Fruit fly (Drosophila melanogaster) whole organism, wandering third instar larva: Measurements from ENCODE around the gene CG11694.

Experiments
- Abd-B ChIP-seq: fragments of >200 bp; optimal IDR thresholded peaks from 2 replicates; lab custom pipeline; 2017; ENCODE audit warnings: missing biosample characterization, missing genetic modification characterization
- CG32264 ChIP-seq: fragments of 200-800 bp; sonication (Bioruptor generic); optimal IDR thresholded peaks from 2 replicates; lab custom pipeline; 2016; ENCODE audit warnings: missing biosample characterization, missing genetic modification characterization
- CG9705 ChIP-seq: fragments of 200-800 bp; sonication (Bioruptor generic); optimal IDR thresholded peaks from 2 replicates; lab custom pipeline; 2018; ENCODE audit warnings: missing biosample characterization, mild to moderate bottlenecking, missing genetic modification characterization
- CrebA ChIP-seq: fragments of 200-800 bp; sonication (Bioruptor generic); optimal IDR thresholded peaks from 2 replicates; lab custom pipeline; 2016; ENCODE audit warnings: missing biosample characterization, mild to moderate bottlenecking, missing genetic modification characterization, borderline replicate concordance
- Dfd ChIP-seq: fragments of >200 bp; optimal IDR thresholded peaks from 2 replicates; lab custom pipeline; 2017; ENCODE audit warnings: missing biosample characterization, missing genetic modification characterization
- Dif ChIP-seq: fragments of 200-275, 200-300 bp; sonication (Bioruptor generic); optimal IDR thresholded peaks from 2 replicates; lab custom pipeline; 2018; ENCODE audit warnings: missing biosample characterization, missing genetic modification characterization; ENCODE audit not compliant: partially characterized antibody
- GATAd ChIP-seq: sonication (Bioruptor generic); optimal IDR thresholded peaks from 2 replicates; lab custom pipeline; 2016; ENCODE audit warnings: missing biosample characterization, missing genetic modification characterization
- HLH106 ChIP-seq: fragments of 200-800 bp; optimal IDR thresholded peaks from 3 replicates; lab custom pipeline; 2019; ENCODE audit warnings: missing biosample characterization, mild to moderate bottlenecking, missing genetic modification characterization, moderate library complexity
- Hnf4 ChIP-seq: fragments of 200-800 bp; sonication (Bioruptor generic); optimal IDR thresholded peaks from 2 replicates; lab custom pipeline; 2016; ENCODE audit warnings: missing biosample characterization, mild to moderate bottlenecking, missing genetic modification characterization
- Hr78 ChIP-seq: fragments of >200 bp; optimal IDR thresholded peaks from 2 replicates; lab custom pipeline; 2017; ENCODE audit warnings: missing biosample characterization, missing genetic modification characterization
- Hr83 ChIP-seq: fragments of 200-300 bp; sonication (Bioruptor generic); optimal IDR thresholded peaks from 2 replicates; lab custom pipeline; 2016; ENCODE audit warnings: missing biosample characterization, mild to moderate bottlenecking, missing genetic modification characterization, moderate library complexity; ENCODE audit not compliant: poor library complexity, severe bottlenecking
- Jra ChIP-seq: sonication (Bioruptor generic); optimal IDR thresholded peaks from 2 replicates; lab custom pipeline; 2016; ENCODE audit warnings: missing biosample characterization, missing genetic modification characterization
- Mio ChIP-seq: sonication (Bioruptor generic); optimal IDR thresholded peaks from 2 replicates; lab custom pipeline; 2016; ENCODE audit warnings: missing biosample characterization, missing genetic modification characterization
- Myc ChIP-seq: fragments of >200 bp; optimal IDR thresholded peaks from 2 replicates; lab custom pipeline; 2017
- N ChIP-seq: fragments of >200 bp; optimal IDR thresholded peaks from 2 replicates; lab custom pipeline; 2018; ENCODE audit warnings: missing biosample characterization, missing external identifiers, missing genetic modification characterization
- OdsH ChIP-seq: fragments of 200-800 bp; sonication (Bioruptor generic); optimal IDR thresholded peaks from 2 replicates; lab custom pipeline; 2016; ENCODE audit warnings: missing biosample characterization, mild to moderate bottlenecking, missing genetic modification characterization
- Rel ChIP-seq, 2 experiments: fragments of 200-800 bp; sonication (Bioruptor generic) in 1 of 2; optimal IDR thresholded peaks; 2 replicates in 1 of 2; 3 replicates in 1 of 2; lab custom pipeline; 2016 to 2019; ENCODE audit warnings: mild to moderate bottlenecking in 2 of 2, missing biosample characterization in 2 of 2, missing genetic modification characterization in 2 of 2, moderate library complexity in 1 of 2
- Sp1 ChIP-seq: fragments of 200-800 bp; sonication (Bioruptor generic); optimal IDR thresholded peaks from 3 replicates; lab custom pipeline; 2019; ENCODE audit warnings: missing biosample characterization, mild to moderate bottlenecking, missing genetic modification characterization, moderate library complexity
- Vsx2 ChIP-seq: fragments of 200-300, 225-300 bp; sonication (Bioruptor generic); optimal IDR thresholded peaks from 2 replicates; lab custom pipeline; 2018; ENCODE audit warnings: missing biosample characterization, missing genetic modification characterization; ENCODE audit not compliant: partially characterized antibody
- br ChIP-seq: fragments of 200-800 bp; sonication (Bioruptor generic); optimal IDR thresholded peaks from 2 replicates; lab custom pipeline; 2016; ENCODE audit warnings: missing biosample characterization, missing genetic modification characterization
- brk ChIP-seq: fragments of 200-800 bp; sonication (Bioruptor generic); optimal IDR thresholded peaks from 2 replicates; lab custom pipeline; 2016; ENCODE audit warnings: missing biosample characterization, mild to moderate bottlenecking, missing genetic modification characterization
- dl ChIP-seq, 2 experiments: fragments of 175-275, 200-275 bp in 1 of 2; fragments of 200-275 bp in 1 of 2; sonication (Bioruptor generic); optimal IDR thresholded peaks; lab custom pipeline; 2018; ENCODE audit warnings: mild to moderate bottlenecking in 2 of 2, missing biosample characterization in 2 of 2, missing genetic modification characterization in 2 of 2, moderate library complexity in 2 of 2; ENCODE audit not compliant: partially characterized antibody in 2 of 2, insufficient read depth in 1 of 2
- dmrt93B ChIP-seq: fragments of 200-800 bp; sonication (Bioruptor generic); optimal IDR thresholded peaks from 2 replicates; lab custom pipeline; 2018; ENCODE audit warnings: missing biosample characterization, mild to moderate bottlenecking, missing genetic modification characterization
- dsf ChIP-seq: sonication (Bioruptor generic); optimal IDR thresholded peaks from 2 replicates; lab custom pipeline; 2016; ENCODE audit warnings: missing biosample characterization, missing genetic modification characterization, borderline replicate concordance
- ey ChIP-seq: fragments of 200-800 bp; sonication (Bioruptor generic); optimal IDR thresholded peaks from 2 replicates; lab custom pipeline; 2016; ENCODE audit warnings: missing biosample characterization, missing genetic modification characterization
- foxo ChIP-seq, 2 experiments: fragments of 200-800 bp; sonication (Bioruptor generic); optimal IDR thresholded peaks; 2 replicates in 1 of 2; 3 replicates in 1 of 2; lab custom pipeline; 2016 to 2017; ENCODE audit warnings: missing biosample characterization in 2 of 2, missing genetic modification characterization in 2 of 2
- fru ChIP-seq: fragments of 200-800 bp; sonication (Bioruptor generic); optimal IDR thresholded peaks from 3 replicates; lab custom pipeline; 2016; ENCODE audit warnings: missing biosample characterization, mild to moderate bottlenecking, missing genetic modification characterization
- h ChIP-seq: fragments of 200-800 bp; sonication (Bioruptor generic); optimal IDR thresholded peaks from 3 replicates; lab custom pipeline; 2016; ENCODE audit warnings: missing biosample characterization, mild to moderate bottlenecking, missing genetic modification characterization
- jim ChIP-seq: fragments of 175-275, 200-325 bp; sonication (Bioruptor generic); optimal IDR thresholded peaks from 2 replicates; lab custom pipeline; 2016; ENCODE audit warnings: missing biosample characterization, mild to moderate bottlenecking, missing genetic modification characterization
- lola ChIP-seq: fragments of >200 bp; optimal IDR thresholded peaks from 2 replicates; lab custom pipeline; 2017; ENCODE audit warnings: missing biosample characterization, missing genetic modification characterization
- pan ChIP-seq: fragments of >200 bp; optimal IDR thresholded peaks from 2 replicates; lab custom pipeline; 2017
- psq ChIP-seq: fragments of 200-800 bp; sonication (Bioruptor generic); optimal IDR thresholded peaks from 3 replicates; lab custom pipeline; 2017; ENCODE audit warnings: missing biosample characterization, mild to moderate bottlenecking, missing genetic modification characterization, moderate library complexity
- rgr ChIP-seq: fragments of 200-800 bp; sonication (Bioruptor generic); optimal IDR thresholded peaks from 3 replicates; lab custom pipeline; 2016; ENCODE audit warnings: missing biosample characterization, mild to moderate bottlenecking, missing genetic modification characterization
- sage ChIP-seq: fragments of 200-800 bp; sonication (Bioruptor generic); optimal IDR thresholded peaks from 2 replicates; lab custom pipeline; 2016; ENCODE audit warnings: missing biosample characterization, mild to moderate bottlenecking, missing genetic modification characterization
- sv ChIP-seq: fragments of 200-800 bp; sonication (Bioruptor generic); optimal IDR thresholded peaks from 3 replicates; lab custom pipeline; 2016; ENCODE audit warnings: missing biosample characterization, missing genetic modification characterization
- tai ChIP-seq: sonication (Bioruptor generic); optimal IDR thresholded peaks from 2 replicates; lab custom pipeline; 2016; ENCODE audit warnings: missing biosample characterization, missing genetic modification characterization
- usp ChIP-seq: fragments of >200 bp; optimal IDR thresholded peaks from 2 replicates; lab custom pipeline; 2017; ENCODE audit warnings: missing biosample characterization, missing genetic modification characterization
- woc ChIP-seq: sonication (Bioruptor generic); optimal IDR thresholded peaks from 2 replicates; lab custom pipeline; 2016; ENCODE audit warnings: missing biosample characterization, mild to moderate bottlenecking, missing genetic modification characterization

Gene CG11694

DNA sequence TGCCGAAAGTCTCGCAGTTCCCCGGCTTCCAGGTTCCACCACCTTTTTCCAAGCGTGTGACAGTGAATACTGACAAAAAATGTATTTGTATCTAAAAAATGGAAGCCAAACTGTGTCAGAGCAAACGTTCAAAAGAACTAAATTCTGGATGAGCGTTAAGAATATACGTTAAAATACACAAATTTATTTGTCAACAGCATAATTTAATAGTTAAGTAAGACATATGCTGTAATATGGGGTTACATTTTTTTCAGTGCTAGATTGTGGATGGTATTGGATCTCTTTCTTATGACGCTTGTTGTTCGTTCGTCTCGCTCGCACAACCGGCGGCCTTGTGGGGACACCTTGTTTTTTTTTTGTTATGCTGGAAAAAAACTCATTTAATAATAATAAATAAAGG is 43.6 kb upstream of the CG11694 start (continued):
- TF ChIP-seq GATAd (GFP tag; lab: Kevin White, UChicago) (no peak), dsf (GFP tag; lab: Kevin White, UChicago) (no peak), Hnf4 (GFP tag; lab: Kevin White, UChicago) (peak; percentile 11), tai (GFP tag; lab: Kevin White, UChicago) (no peak), Dfd (GFP tag; lab: Kevin White, UChicago) (no peak), lola (GFP tag; lab: Kevin White, UChicago) (no peak), Sp1 (no peak), Hr83 (GFP tag; lab: Kevin White, UChicago) (no peak), ey (peak; percentile 50), dmrt93B (no peak), usp (GFP tag; lab: Kevin White, UChicago) (no peak), CG32264 (peak; percentile 44), brk (GFP tag; lab: Kevin White, UChicago) (peak; percentile 26), Myc (lab: Kevin White, UChicago) (no peak)

DNA sequence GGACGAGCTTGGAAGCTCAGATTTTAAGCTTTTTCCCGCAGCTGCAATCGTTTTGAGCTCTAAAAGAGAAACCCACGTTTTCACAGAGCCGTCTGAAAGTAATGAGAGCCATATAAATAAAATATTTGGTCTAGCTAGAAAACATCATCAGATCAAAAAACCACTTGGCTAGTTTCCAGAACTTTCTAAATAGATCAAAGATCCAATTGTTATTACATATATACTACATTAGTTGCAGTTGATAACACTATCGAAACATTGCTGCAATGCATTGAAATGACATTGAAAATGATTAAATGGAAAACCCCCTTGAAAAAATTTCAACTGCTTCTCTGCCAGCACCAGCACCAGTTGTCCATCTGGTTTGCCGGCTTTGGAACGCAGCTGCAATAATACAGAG is 43.0 kb upstream of the CG11694 start:
- TF ChIP-seq Hr78 (GFP tag; lab: Kevin White, UChicago), result no peak
- TF ChIP-seq Jra (GFP tag; lab: Kevin White, UChicago), result no peak
- peak; percentile 9 for TF ChIP-seq br (GFP tag; lab: Kevin White, UChicago)
- peak; percentile 24 for TF ChIP-seq ey
- TF ChIP-seq sv (GFP tag; lab: Kevin White, UChicago), result no peak
- peak; percentile 43 for TF ChIP-seq HLH106 (tag; lab: Kevin White, UChicago)
- TF ChIP-seq h (GFP tag; lab: Kevin White, UChicago), result peak; percentile 10
- no peak for TF ChIP-seq pan (lab: Kevin White, UChicago)

DNA sequence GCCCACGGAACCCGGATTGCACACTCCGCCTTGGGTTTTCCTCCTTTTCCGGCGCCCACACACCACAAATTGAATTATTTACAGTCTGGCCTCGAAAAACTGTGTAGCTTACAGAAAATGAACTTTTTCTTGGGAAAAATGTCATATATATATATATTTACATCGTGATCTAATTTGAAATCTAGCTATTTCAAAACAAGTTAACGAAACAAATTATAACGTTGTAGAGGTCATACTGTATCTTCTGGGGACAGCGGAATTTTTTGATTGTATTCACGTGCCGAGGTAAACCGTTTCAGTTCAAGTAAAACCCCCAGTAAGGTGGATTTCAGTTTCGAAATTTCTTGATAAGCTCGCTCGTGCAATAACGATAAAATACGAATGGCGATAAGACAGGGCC is 42.5 kb upstream of the CG11694 start:
- TF ChIP-seq usp (GFP tag; lab: Kevin White, UChicago), result no peak
- peak; percentile 17 for TF ChIP-seq Jra (GFP tag; lab: Kevin White, UChicago)
- peak; percentile 68 for TF ChIP-seq HLH106 (tag; lab: Kevin White, UChicago)
- TF ChIP-seq rgr, result peak; percentile 73
- TF ChIP-seq jim (GFP tag; lab: Kevin White, UChicago), result no peak
- no peak for TF ChIP-seq dsf (GFP tag; lab: Kevin White, UChicago)
- peak; percentile 37 for TF ChIP-seq fru (GFP tag; lab: Kevin White, UChicago)
- no peak for TF ChIP-seq woc (GFP tag; lab: Kevin White, UChicago)
- no peak for TF ChIP-seq N
- TF ChIP-seq CG9705, result peak; percentile 13
- TF ChIP-seq Mio, result no peak
- no peak for TF ChIP-seq lola (GFP tag; lab: Kevin White, UChicago)
- TF ChIP-seq sv (GFP tag; lab: Kevin White, UChicago), result no peak
- TF ChIP-seq Dfd (GFP tag; lab: Kevin White, UChicago), result no peak
- TF ChIP-seq CrebA, result no peak
- TF ChIP-seq pan (lab: Kevin White, UChicago), result no peak
- TF ChIP-seq Rel (GFP tag; optimal IDR thresholded peaks at IDR 0.05; lab: Kevin White, UChicago), result no peak
- TF ChIP-seq Rel (tag; optimal IDR thresholded peaks at IDR 0.05; lab: Kevin White, UChicago), result peak; percentile 80
- no peak for TF ChIP-seq dl (GFP tag; optimal IDR thresholded peaks at IDR 0.05; lab: Kevin White, UChicago; ENCODE audit: insufficient read depth in 1 of 2, partially characterized antibody in 2 of 2)
- TF ChIP-seq CG32264, result peak; percentile 18
- TF ChIP-seq h (GFP tag; lab: Kevin White, UChicago), result peak; percentile 60
- no peak for TF ChIP-seq sage (GFP tag; lab: Kevin White, UChicago)
- TF ChIP-seq Sp1, result peak; percentile 70
- TF ChIP-seq foxo (GFP tag; optimal IDR thresholded peaks at IDR 0.05; lab: Kevin White, UChicago), result peak in 1 of 2 experiments; percentile 69
- TF ChIP-seq Abd-B (GFP tag; lab: Kevin White, UChicago), result no peak
- TF ChIP-seq psq (GFP tag; lab: Kevin White, UChicago), result peak; percentile 19
- no peak for TF ChIP-seq tai (GFP tag; lab: Kevin White, UChicago)
- TF ChIP-seq dmrt93B, result peak; percentile 30
- peak; percentile 45 for TF ChIP-seq ey
- TF ChIP-seq Myc (lab: Kevin White, UChicago), result no peak
- TF ChIP-seq Vsx2 (GFP tag; lab: Kevin White, UChicago), result no peak
- no peak for TF ChIP-seq Hr83 (GFP tag; lab: Kevin White, UChicago)
- peak; percentile 45 for TF ChIP-seq br (GFP tag; lab: Kevin White, UChicago)
- no peak for TF ChIP-seq brk (GFP tag; lab: Kevin White, UChicago)
- no peak for TF ChIP-seq GATAd (GFP tag; lab: Kevin White, UChicago)
- peak; percentile 54 for TF ChIP-seq Hnf4 (GFP tag; lab: Kevin White, UChicago)
- TF ChIP-seq OdsH (GFP tag; lab: Kevin White, UChicago), result peak; percentile 63
- no peak for TF ChIP-seq Hr78 (GFP tag; lab: Kevin White, UChicago)
- no peak for TF ChIP-seq Dif (GFP tag; lab: Kevin White, UChicago)
